Fruit fly (Drosophila melanogaster) Kc167 (cell line): Measurements from ENCODE around the gene Polr2A.
"Not testable (repeated sequence)": the region's sequence is repeated elsewhere in the genome, so short reads cannot be mapped to it uniquely, and the experiment has no call there.

Source experiments
- Myc ChIP-seq: fragments of >200 bp; optimal IDR thresholded peaks from 2 replicates; lab custom pipeline; 2017; ENCODE audit warnings: missing external identifiers
- Sin3A ChIP-seq: fragments of >200 bp; optimal IDR thresholded peaks from 2 replicates; lab custom pipeline; 2018; ENCODE audit warnings: missing external identifiers
- h ChIP-seq: fragments of >200 bp; optimal IDR thresholded peaks from 3 replicates; lab custom pipeline; 2018; ENCODE audit warnings: missing external identifiers
- insv ChIP-seq: fragments of >200 bp; optimal IDR thresholded peaks from 3 replicates; lab custom pipeline; 2018; ENCODE audit warnings: missing external identifiers
- psq ChIP-seq: fragments of >200 bp; optimal IDR thresholded peaks from 2 replicates; lab custom pipeline; 2017; ENCODE audit warnings: missing external identifiers
- ttk ChIP-seq: sonication (Bioruptor generic); optimal IDR thresholded peaks from 2 replicates; lab custom pipeline; 2017; ENCODE audit warnings: missing external identifiers

Gene Polr2A

dm6 chrX:11569956-11570695 lies at the start of gene Polr2A, which contains the start of gene CG11699:
Gene Polr2A (minus strand): TSS chrX:11570326.
Gene CG11699 (plus strand): TSS chrX:11570621.
- TF ChIP-seq h = no peak
- TF ChIP-seq insv (lab: Kevin White, UChicago) = no peak
- no peak for TF ChIP-seq Myc
- TF ChIP-seq Sin3A = no peak
- no peak for TF ChIP-seq psq (lab: Kevin White, UChicago)
- TF ChIP-seq ttk = no peak

DNA sequence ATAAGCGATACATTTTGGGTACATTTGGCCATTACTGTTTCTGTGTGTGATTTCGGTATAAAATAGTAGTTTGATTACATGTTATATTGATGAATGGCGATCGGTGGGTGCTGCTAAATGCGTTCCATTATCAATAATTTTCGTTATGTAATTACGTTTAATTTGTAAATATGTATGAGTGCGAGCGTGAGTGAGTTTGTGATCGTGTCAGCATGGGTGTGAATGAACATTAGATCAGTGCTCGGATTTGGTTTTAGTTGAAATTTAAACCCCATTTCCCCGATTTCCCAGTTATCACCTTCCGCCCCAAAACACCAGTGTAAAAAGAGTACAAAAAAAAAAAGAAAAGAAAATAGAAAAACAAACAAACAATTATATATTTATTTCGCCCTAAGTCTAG lies 49.5 kb upstream of the Polr2A start:
- TF ChIP-seq ttk = no peak
- TF ChIP-seq psq (lab: Kevin White, UChicago) = no peak
- TF ChIP-seq insv (lab: Kevin White, UChicago) = no peak
- no peak for TF ChIP-seq h

DNA sequence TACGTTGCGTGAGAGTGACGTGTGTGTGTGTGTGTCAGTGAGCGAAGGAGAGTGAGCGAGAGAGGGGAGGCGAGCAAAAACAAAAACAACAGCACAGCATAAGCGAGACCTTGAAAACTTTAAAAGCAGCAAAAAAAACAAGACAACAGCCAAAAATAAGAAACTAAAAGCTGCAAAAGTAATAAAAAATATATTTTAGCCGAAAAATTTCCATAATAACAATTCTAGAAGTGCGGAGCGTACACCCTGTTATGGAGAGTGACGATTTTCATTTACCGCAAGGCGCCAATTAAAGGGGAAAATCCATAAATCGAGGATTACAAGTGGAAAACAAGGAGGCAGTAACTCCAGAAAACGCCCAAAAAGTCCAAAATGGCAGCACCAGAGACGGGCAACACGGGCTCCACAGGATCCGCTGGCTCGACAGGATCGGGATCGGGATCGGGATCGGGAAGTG lies 46.4 kb upstream of the Polr2A start:
- TF ChIP-seq insv (lab: Kevin White, UChicago) (no peak), h (no peak), ttk (no peak), psq (lab: Kevin White, UChicago) (no peak), Sin3A (no peak), Myc (no peak)

- TF ChIP-seq ttk = no peak
- TF ChIP-seq Myc = no peak
- TF ChIP-seq psq (lab: Kevin White, UChicago) = no peak
- TF ChIP-seq insv (lab: Kevin White, UChicago) = no peak
- TF ChIP-seq h = no peak
- no peak for TF ChIP-seq Sin3A
Measured at dm6 chrX:11615652-11616495, 45.7 kb upstream of the Polr2A start, which contains the start of the genes RPA3 and Met. Gene RPA3 (minus strand): TSS chrX:11615840. Gene Met (plus strand): TSS chrX:11616124.

dm6 chrX:11611645-11612079 lies 41.5 kb upstream of the Polr2A start, which contains the start of the genes CG2247 and CG1703:
Gene CG2247 (minus strand): TSS chrX:11611652.
Gene CG1703 (plus strand): TSS chrX:11611927.
- TF ChIP-seq psq (lab: Kevin White, UChicago) (no peak), h (no peak), Sin3A (no peak), Myc (no peak), insv (lab: Kevin White, UChicago) (no peak)

- TF ChIP-seq Sin3A = no peak
- TF ChIP-seq Myc = no peak
- no peak for TF ChIP-seq insv (lab: Kevin White, UChicago)
- TF ChIP-seq h = no peak
- no peak for TF ChIP-seq psq (lab: Kevin White, UChicago)
- no peak for TF ChIP-seq ttk
Measured at dm6 chrX:11611056-11611644, 41.0 kb upstream of the Polr2A start.

dm6 chrX:11604094-11604493 lies 34.0 kb upstream of the Polr2A start, which contains the start of gene CG2533:
Gene CG2533 (minus strand): TSS chrX:11604194.
- TF ChIP-seq h (no peak), psq (lab: Kevin White, UChicago) (no peak), Myc (no peak)

DNA sequence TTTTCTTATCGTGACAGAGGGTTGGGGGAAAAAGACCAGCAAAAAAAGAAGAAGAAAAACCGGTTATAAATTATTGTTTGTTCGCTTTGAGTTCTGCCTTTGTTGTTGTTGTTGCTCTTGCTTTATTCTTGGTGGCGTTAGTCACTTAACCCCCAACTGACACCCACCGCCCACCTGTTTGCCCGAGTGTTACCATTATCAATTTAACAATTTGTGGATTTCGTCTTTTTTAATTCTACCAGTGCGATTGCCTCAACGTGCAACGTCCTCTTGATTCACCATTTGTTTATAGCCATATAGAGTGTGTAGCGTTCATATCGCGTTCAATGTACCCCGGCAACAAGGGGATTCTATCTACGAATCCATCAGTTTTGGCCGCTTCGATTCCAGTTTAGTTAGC lies 31.3 kb upstream of the Polr2A start:
- no peak for TF ChIP-seq Sin3A
- no peak for TF ChIP-seq ttk
- TF ChIP-seq psq (lab: Kevin White, UChicago) = no peak
- no peak for TF ChIP-seq h
- TF ChIP-seq Myc = no peak
- no peak for TF ChIP-seq insv (lab: Kevin White, UChicago)

dm6 chrX:11600795-11601358 lies 30.8 kb upstream of the Polr2A start:
- no peak for TF ChIP-seq ttk
- TF ChIP-seq h = no peak
- no peak for TF ChIP-seq insv (lab: Kevin White, UChicago)
- no peak for TF ChIP-seq Sin3A
- no peak for TF ChIP-seq Myc
- no peak for TF ChIP-seq psq (lab: Kevin White, UChicago)

DNA sequence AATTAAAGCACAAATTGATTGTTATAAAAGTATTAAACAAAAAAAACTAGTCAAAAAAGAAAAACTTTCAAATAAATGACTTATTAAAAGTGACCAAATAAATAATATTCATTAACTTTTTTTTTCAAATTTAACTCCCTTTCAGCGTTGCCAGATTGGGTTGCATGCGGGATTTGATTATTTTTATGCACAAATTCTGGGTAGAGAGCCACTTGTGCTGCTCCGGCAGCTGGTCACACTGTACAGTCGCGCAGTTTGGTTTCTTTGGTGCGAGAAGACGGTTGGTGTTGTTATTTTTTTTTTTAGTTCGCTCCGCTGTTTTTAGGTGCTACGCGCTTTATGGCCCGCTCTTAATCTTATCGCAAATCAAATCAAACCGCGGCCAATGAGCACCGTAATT lies 29.5 kb upstream of the Polr2A start, which contains the start of gene rho-4:
TSS of gene rho-4 (plus strand) at position 250 of the 400 bp plus-strand sequence.
- not testable (repeated sequence) for TF ChIP-seq Sin3A, ttk, Myc

DNA sequence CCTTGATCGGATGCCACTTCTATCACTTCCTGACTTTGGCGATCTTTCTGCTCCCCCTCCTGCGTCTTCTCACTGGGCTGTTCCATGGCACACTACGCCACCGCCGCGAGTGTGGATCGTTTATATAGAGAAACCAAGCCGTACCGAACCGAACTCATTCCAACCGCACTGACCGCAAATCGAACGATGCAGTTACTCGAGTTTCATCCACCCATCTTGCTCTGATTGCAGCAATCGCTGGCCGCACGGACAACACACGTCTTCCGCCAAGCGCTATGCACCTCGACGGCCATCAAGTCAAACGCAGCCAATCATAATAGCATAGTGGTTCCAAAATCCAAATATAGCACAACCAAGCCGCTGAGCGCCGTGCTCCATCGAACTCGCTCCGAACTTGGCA lies 13.9 kb upstream of the Polr2A start, which contains the start of gene pkm:
TSS of gene pkm (minus strand) at position 101 of the 400 bp plus-strand sequence.
- TF ChIP-seq insv (lab: Kevin White, UChicago) (no peak), ttk (no peak), h (no peak), Sin3A (no peak), Myc (no peak), psq (lab: Kevin White, UChicago) (no peak)

DNA sequence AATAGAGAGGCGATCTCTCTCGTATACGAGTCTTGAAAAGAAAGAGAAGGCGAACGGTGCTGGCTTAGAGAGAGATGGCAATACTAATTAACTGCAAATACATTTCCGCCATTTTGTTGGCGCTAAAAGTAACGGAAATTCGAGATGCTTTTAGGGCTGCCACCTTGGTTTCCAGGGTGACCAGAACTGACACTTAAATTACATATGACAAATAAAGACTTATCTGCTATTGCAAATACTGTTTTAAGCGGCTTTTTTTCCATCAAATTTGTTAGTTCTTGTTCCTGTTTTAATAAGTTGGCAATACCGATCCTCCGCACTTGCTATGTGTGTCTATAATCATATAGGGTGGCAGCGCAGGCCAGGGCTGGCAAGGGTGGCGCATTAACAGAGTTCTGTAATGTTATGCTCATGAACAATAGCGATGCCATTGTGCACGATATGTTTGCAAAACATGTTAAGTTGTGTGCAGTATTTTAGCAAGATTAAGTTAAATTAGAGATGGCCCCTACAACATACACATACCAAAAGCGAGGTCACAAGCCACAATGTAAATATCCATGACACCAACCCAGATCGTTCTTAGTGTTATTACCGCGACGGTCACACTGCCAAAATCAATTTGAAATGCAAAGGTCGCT lies 10.2 kb upstream of the Polr2A start, which contains the start of gene nod:
TSS of gene nod (plus strand) at position 573 of the 641 bp plus-strand sequence.
- no peak for TF ChIP-seq Sin3A
- TF ChIP-seq Myc = no peak
- TF ChIP-seq insv (lab: Kevin White, UChicago) = no peak
- no peak for TF ChIP-seq h
- no peak for TF ChIP-seq ttk
- no peak for TF ChIP-seq psq (lab: Kevin White, UChicago)
